Fruit fly (Drosophila melanogaster): Measurements from ENCODE around the gene bai.

bai gene

DNA sequence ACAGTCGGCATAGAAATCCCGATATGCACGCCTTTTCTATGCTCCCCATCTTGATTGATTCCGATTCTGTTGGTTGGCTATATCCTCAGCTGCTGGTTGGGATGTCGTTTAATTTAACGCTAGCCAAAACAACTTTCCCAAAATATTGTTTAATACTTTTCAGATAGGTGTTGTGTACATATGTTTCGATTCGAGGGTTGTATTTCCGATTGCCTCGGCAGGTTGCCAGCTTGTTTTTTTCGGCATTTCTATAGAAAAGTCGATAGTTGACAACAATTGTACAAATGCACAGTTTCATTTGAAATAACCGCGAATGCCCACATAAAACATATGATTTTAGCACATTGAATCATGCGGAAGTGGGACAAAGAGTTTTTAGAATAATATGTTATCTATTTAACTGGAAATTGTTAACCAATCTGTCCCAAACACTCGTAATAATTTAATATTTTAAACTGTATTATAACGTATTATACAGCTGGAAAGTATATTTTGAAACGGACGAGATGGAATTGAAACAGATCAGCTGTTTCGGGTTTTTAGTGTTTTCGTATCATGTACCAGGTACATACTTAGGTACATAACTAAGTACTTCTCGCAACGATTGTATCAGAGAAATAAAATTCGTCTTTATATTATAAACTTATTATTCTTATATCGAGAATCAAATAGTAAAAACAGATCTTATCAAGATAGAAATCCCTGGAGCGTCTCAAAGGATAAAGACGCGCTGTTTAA, 15.4 kb downstream of the bai start, which contains the start of gene CG31109 (continued):
- TF ChIP-seq BtbVII (GFP tag; optimal IDR thresholded peaks at IDR 0.05) (no peak), bbx (GFP tag; IDR thresholded peaks at IDR 0.05; ENCODE audit: partially characterized antibody) (peak; percentile 57), CG8290 (GFP tag; optimal IDR thresholded peaks at IDR 0.05) (peak; percentile 84), CG8290 (tag; optimal IDR thresholded peaks at IDR 0.05) (peak; percentile 73 to 89), ro (GFP tag; IDR thresholded peaks at IDR 0.05) (no peak), CG13287 (GFP tag; IDR thresholded peaks at IDR 0.05; ENCODE audit: partially characterized antibody) (peak; percentile 61), ssp (GFP tag; IDR thresholded peaks at IDR 0.05) (no peak), CG16863 (GFP tag; optimal IDR thresholded peaks at IDR 0.05) (no peak), org-1 (GFP tag; optimal IDR thresholded peaks at IDR 0.05) (no peak), CG33213 (GFP tag; optimal IDR thresholded peaks at IDR 0.05) (no peak), CG2116 (GFP tag; optimal IDR thresholded peaks at IDR 0.05) (peak; percentile 99), Lhr (GFP tag; optimal IDR thresholded peaks at IDR 0.05) (peak; percentile 31), klu (GFP tag; IDR thresholded peaks at IDR 0.05) (no peak), Aef1 (GFP tag; IDR thresholded peaks at IDR 0.05) (no peak), CG12155 (GFP tag; optimal IDR thresholded peaks at IDR 0.05) (no peak), mam (GFP tag; optimal IDR thresholded peaks at IDR 0.05) (peak; percentile 43), CG7357 (GFP tag; IDR thresholded peaks at IDR 0.05) (no peak), pros (GFP tag; optimal IDR thresholded peaks at IDR 0.05) (no peak), CG7839 (tag; optimal IDR thresholded peaks at IDR 0.05) (no peak), CG8359 (GFP tag; optimal IDR thresholded peaks at IDR 0.05; ENCODE audit: borderline replicate concordance) (no peak), Gug (GFP tag; IDR thresholded peaks at IDR 0.05) (no peak), exex (tag; optimal IDR thresholded peaks at IDR 0.05) (no peak), disco-r (GFP tag; optimal IDR thresholded peaks at IDR 0.05) (no peak), CG2712 (tag; optimal IDR thresholded peaks at IDR 0.05) (peak; percentile 32), CG8281 (tag; optimal IDR thresholded peaks at IDR 0.05) (no peak), B-H2 (GFP tag; optimal IDR thresholded peaks at IDR 0.05) (peak; percentile 60), CG11247 (GFP tag; IDR thresholded peaks at IDR 0.05) (no peak), CG6683 (GFP tag; optimal IDR thresholded peaks at IDR 0.05) (no peak), CG10267 (tag; optimal IDR thresholded peaks at IDR 0.05) (peak; percentile 50), CG15601 (tag; optimal IDR thresholded peaks at IDR 0.05) (peak; percentile 36), crol (GFP tag; IDR thresholded peaks at IDR 0.05) (no peak), ase (GFP tag; IDR thresholded peaks at IDR 0.05) (no peak), Hmx (GFP tag; optimal IDR thresholded peaks at IDR 0.05) (no peak), Rfx (GFP tag; IDR thresholded peaks at IDR 0.05) (peak; percentile 51), CG10147 (GFP tag; optimal IDR thresholded peaks at IDR 0.05) (peak; percentile 40), CG7987 (GFP tag; optimal IDR thresholded peaks at IDR 0.05) (peak; percentile 30), CG14965 (GFP tag; optimal IDR thresholded peaks at IDR 0.05; ENCODE audit: borderline replicate concordance) (no peak), Dad (GFP tag; optimal IDR thresholded peaks at IDR 0.05) (no peak), MBD-R2 (GFP tag; IDR thresholded peaks at IDR 0.05) (peak; percentile 79), CG9797 (GFP tag; optimal IDR thresholded peaks at IDR 0.05) (peak; percentile 27), CG2120 (GFP tag; optimal IDR thresholded peaks at IDR 0.05) (peak; percentile 64), pnt (GFP tag; optimal IDR thresholded peaks at IDR 0.05) (no peak), stwl (tag; optimal IDR thresholded peaks at IDR 0.05) (peak; percentile 77), gfzf (GFP tag; optimal IDR thresholded peaks at IDR 0.05) (peak; percentile 36), slp2 (GFP tag; optimal IDR thresholded peaks at IDR 0.05) (no peak), CG8924 (tag; optimal IDR thresholded peaks at IDR 0.05) (peak; percentile 67), run (tag; optimal IDR thresholded peaks at IDR 0.05) (no peak)

All from whole organism, embryonic.